Worm (Caenorhabditis elegans) whole organism, young adult: ENCODE measurements around the gene pola-1.

ENCODE experiments used
- D2030.7 ChIP-seq: fragments of 200-800 bp; sonication (Bioruptor generic); IDR thresholded peaks from 2 replicates; pipeline ENCODE4 v1.3.6; 2022; ENCODE audit warnings: missing genetic modification reagents, missing genetic modification characterization, missing compliant biosample characterization
- F10E7.11 ChIP-seq: sonication (generic microtip); optimal IDR thresholded peaks from 2 replicates; lab custom pipeline; 2017; ENCODE audit warnings: mild to moderate bottlenecking, missing genetic modification characterization, moderate library complexity, missing compliant biosample characterization
- F23B12.7 ChIP-seq: sonication (generic microtip); optimal IDR thresholded peaks from 2 replicates; lab custom pipeline; 2017; ENCODE audit warnings: missing genetic modification characterization, mild to moderate bottlenecking, missing compliant biosample characterization, antibody characterized with exemption, moderate library complexity; ENCODE audit not compliant: insufficient read depth
- F57A8.1 ChIP-seq: fragments of 200-800 bp; sonication (Bioruptor generic); optimal IDR thresholded peaks from 2 replicates; lab custom pipeline; 2018; ENCODE audit warnings: mild to moderate bottlenecking, missing genetic modification characterization, moderate library complexity, missing compliant biosample characterization
- Y67H2A.10 ChIP-seq: fragments of 200-800 bp; sonication (Bioruptor generic); conservative IDR thresholded peaks from 2 replicates; pipeline ENCODE4 v1.3.6; 2022; ENCODE audit warnings: missing genetic modification reagents, missing genetic modification characterization, missing compliant biosample characterization
- ama-1 ChIP-seq, 3 experiments: fragments of 150-350 bp in 1 of 3; sonication (generic microtip) in 2 of 3; optimal IDR thresholded peaks; 2 replicates each; lab custom pipeline; 2014 to 2018; ENCODE audit warnings: missing biosample characterization in 2 of 3, missing genetic modification characterization in 2 of 3, missing genetic modification reagents in 2 of 3
- atf-7 ChIP-seq: sonication (generic microtip); optimal IDR thresholded peaks from 2 replicates; lab custom pipeline; 2017; ENCODE audit warnings: mild to moderate bottlenecking, missing genetic modification characterization, missing compliant biosample characterization
- ceh-100 ChIP-seq: fragments of 200-800 bp; sonication (Bioruptor generic); IDR thresholded peaks from 2 replicates; pipeline ENCODE4 v1.3.6; 2022; ENCODE audit warnings: missing genetic modification reagents, missing genetic modification characterization, missing compliant biosample characterization
- ceh-40 ChIP-seq: fragments of 200-800 bp; sonication (Bioruptor generic); IDR thresholded peaks from 2 replicates; pipeline ENCODE4 v1.3.6; 2022; ENCODE audit warnings: missing genetic modification characterization, missing compliant biosample characterization
- hlh-12 ChIP-seq: sonication (generic microtip); optimal IDR thresholded peaks from 2 replicates; lab custom pipeline; 2016; ENCODE audit warnings: missing genetic modification characterization, missing compliant biosample characterization
- hmg-20 ChIP-seq: fragments of 200-800 bp; sonication (Bioruptor generic); IDR thresholded peaks from 2 replicates; pipeline ENCODE4 v1.3.6; 2022; ENCODE audit warnings: missing genetic modification reagents, missing genetic modification characterization, missing compliant biosample characterization
- lin-54 ChIP-seq: fragments of 200-800 bp; sonication (Bioruptor generic); optimal IDR thresholded peaks from 2 replicates; lab custom pipeline; 2018; ENCODE audit warnings: mild to moderate bottlenecking, missing genetic modification characterization, missing compliant biosample characterization
- madf-6 ChIP-seq: fragments of 200-800 bp; sonication (Bioruptor generic); IDR thresholded peaks from 2 replicates; pipeline ENCODE4 v1.3.6; 2022; ENCODE audit warnings: missing genetic modification reagents, missing genetic modification characterization, missing compliant biosample characterization
- nhr-90 ChIP-seq: sonication (generic microtip); optimal IDR thresholded peaks from 2 replicates; lab custom pipeline; 2016; ENCODE audit warnings: missing genotype, mild to moderate bottlenecking, missing genetic modification characterization, missing compliant biosample characterization
- snpc-3.4 ChIP-seq: sonication (generic microtip); optimal IDR thresholded peaks from 2 replicates; lab custom pipeline; 2017; ENCODE audit warnings: missing genetic modification characterization, mild to moderate bottlenecking, missing compliant biosample characterization, antibody characterized with exemption, moderate library complexity, missing genotype, missing genetic modification reagents
- ztf-25 ChIP-seq: fragments of 200-800 bp; sonication (Bioruptor generic); IDR thresholded peaks from 2 replicates; pipeline ENCODE4 v1.3.6; 2022; ENCODE audit warnings: missing genetic modification reagents, missing genetic modification characterization, missing compliant biosample characterization
- ztf-26 ChIP-seq: sonication (generic microtip); optimal IDR thresholded peaks from 2 replicates; lab custom pipeline; 2017; ENCODE audit warnings: missing genetic modification characterization, missing compliant biosample characterization
- ztf-6 ChIP-seq: fragments of 200-800 bp; sonication (Bioruptor generic); IDR thresholded peaks from 2 replicates; pipeline ENCODE4 v1.3.6; 2022; ENCODE audit warnings: missing genetic modification reagents, missing genetic modification characterization, missing compliant biosample characterization

Gene pola-1

ce11 chrIII:11202992-11203391 is 60.7 kb downstream of the pola-1 start (continued):
- no peak for TF ChIP-seq ztf-26
- no peak for TF ChIP-seq madf-6 (GFP tag; lab: Robert Waterston, UW)
- no peak for TF ChIP-seq ztf-6 (GFP tag; lab: Robert Waterston, UW)
- TF ChIP-seq nhr-90 = no peak
- TF ChIP-seq hmg-20 (GFP tag; lab: Robert Waterston, UW) = no peak
- no peak for TF ChIP-seq F10E7.11 (tag; lab: Kevin White, UChicago)
- no peak for TF ChIP-seq ceh-100
- TF ChIP-seq hlh-12 = no peak
- no peak for TF ChIP-seq ama-1 (optimal IDR thresholded peaks at IDR 0.05; lab: Kevin White, UChicago)
- TF ChIP-seq ama-1 (GFP tag; optimal IDR thresholded peaks at IDR 0.05; lab: Kevin White, UChicago) = no peak
- TF ChIP-seq ztf-25 (GFP tag; lab: Robert Waterston, UW) = no peak
- no peak for TF ChIP-seq atf-7 (tag; lab: Kevin White, UChicago)
- TF ChIP-seq snpc-3.4 = no peak
- no peak for TF ChIP-seq D2030.7 (GFP tag; lab: Robert Waterston, UW)
- TF ChIP-seq F57A8.1 = no peak
- no peak for TF ChIP-seq lin-54
- no peak for TF ChIP-seq Y67H2A.10 (GFP tag; lab: Robert Waterston, UW)
- no peak for TF ChIP-seq F23B12.7 (tag; lab: Kevin White, UChicago)
- TF ChIP-seq ceh-40 (GFP tag; lab: Robert Waterston, UW) = no peak
- TF ChIP-seq, all 124 proteins: peak for 10
